Fruit fly (Drosophila melanogaster) whole organism, embryonic: Measurements from ENCODE around the gene CG3534.

ENCODE experiments used
- Blimp-1 ChIP-seq: fragments of 200-800 bp; sonication (Bioruptor generic); optimal IDR thresholded peaks from 3 replicates; lab custom pipeline; 2018; ENCODE audit warnings: missing biosample characterization, missing genetic modification characterization, mild to moderate bottlenecking, moderate library complexity, missing genetic modification reagents
- CG1024 ChIP-seq: fragments of 200-800 bp; sonication (Bioruptor generic); IDR thresholded peaks from 2 replicates; pipeline ENCODE4 v1.3.6; 2022; ENCODE audit warnings: missing biosample characterization, missing genetic modification characterization
- CG10565 ChIP-seq: fragments of 200-800 bp; sonication (Bioruptor generic); optimal IDR thresholded peaks from 3 replicates; lab custom pipeline; 2016; ENCODE audit warnings: missing biosample characterization, mild to moderate bottlenecking, missing genetic modification characterization
- CG11696 ChIP-seq: fragments of 200-800 bp; sonication (Bioruptor generic); IDR thresholded peaks from 2 replicates; pipeline ENCODE4 v1.3.6; 2022; ENCODE audit warnings: missing biosample characterization, missing genetic modification characterization
- CG12155 ChIP-seq: fragments of 200-800 bp; sonication (Bioruptor generic); optimal IDR thresholded peaks from 3 replicates; lab custom pipeline; 2016; ENCODE audit warnings: missing biosample characterization, missing genetic modification characterization
- CG13624 ChIP-seq: fragments of 200-800 bp; sonication (Bioruptor generic); optimal IDR thresholded peaks from 2 replicates; lab custom pipeline; 2016; ENCODE audit warnings: missing biosample characterization, missing genetic modification characterization
- CG14965 ChIP-seq: fragments of 200-800 bp; sonication (Bioruptor generic); optimal IDR thresholded peaks from 2 replicates; lab custom pipeline; 2016; ENCODE audit warnings: missing biosample characterization, missing genetic modification characterization, borderline replicate concordance
- CG17328 ChIP-seq: fragments of 200-800 bp; sonication (Bioruptor generic); IDR thresholded peaks from 2 replicates; pipeline ENCODE4 v1.3.6; 2022; ENCODE audit warnings: missing biosample characterization, missing genetic modification characterization
- CG17912 ChIP-seq: fragments of 200-800 bp; sonication (Bioruptor generic); optimal IDR thresholded peaks from 2 replicates; lab custom pipeline; 2018; ENCODE audit warnings: missing biosample characterization, mild to moderate bottlenecking, missing genetic modification characterization
- CG18476 ChIP-seq: fragments of 200-800 bp; sonication (Bioruptor generic); optimal IDR thresholded peaks from 2 replicates; lab custom pipeline; 2016; ENCODE audit warnings: missing biosample characterization, mild to moderate bottlenecking, missing genetic modification characterization
- CG3065 ChIP-seq: fragments of 200-800 bp; sonication (Bioruptor generic); optimal IDR thresholded peaks from 2 replicates; lab custom pipeline; 2016; ENCODE audit warnings: missing biosample characterization, missing genetic modification characterization
- CG3407 ChIP-seq: fragments of 200-800 bp; sonication (Bioruptor generic); optimal IDR thresholded peaks from 2 replicates; lab custom pipeline; 2018; ENCODE audit warnings: missing biosample characterization, mild to moderate bottlenecking, missing genetic modification characterization
- CG7357 ChIP-seq: fragments of 200-800 bp; sonication (Bioruptor generic); IDR thresholded peaks from 3 replicates; pipeline ENCODE4 v1.3.6; 2022; ENCODE audit warnings: missing biosample characterization, missing genetic modification characterization
- CG7786 ChIP-seq: fragments of 200-800 bp; sonication (Bioruptor generic); optimal IDR thresholded peaks from 2 replicates; lab custom pipeline; 2016; ENCODE audit warnings: missing biosample characterization, missing genetic modification characterization
- CG7928 ChIP-seq: fragments of 200-800 bp; sonication (Bioruptor generic); optimal IDR thresholded peaks from 2 replicates; lab custom pipeline; 2017; ENCODE audit warnings: missing biosample characterization, mild to moderate bottlenecking, missing genetic modification characterization
- CG7987 ChIP-seq: fragments of 200-800 bp; sonication (Bioruptor generic); optimal IDR thresholded peaks from 2 replicates; lab custom pipeline; 2018; ENCODE audit warnings: missing biosample characterization, mild to moderate bottlenecking, missing genetic modification characterization, moderate library complexity
- CG9437 ChIP-seq: fragments of 200-800 bp; sonication (Bioruptor generic); optimal IDR thresholded peaks from 2 replicates; lab custom pipeline; 2018; ENCODE audit warnings: missing biosample characterization, mild to moderate bottlenecking, missing genetic modification characterization
- Dfd ChIP-seq, 2 experiments: fragments of >200 bp; optimal IDR thresholded peaks; 2 replicates each; lab custom pipeline; 2017; ENCODE audit warnings: missing biosample characterization in 2 of 2, missing genetic modification characterization in 2 of 2
- Hey ChIP-seq: fragments of 200-800 bp; sonication (Bioruptor generic); optimal IDR thresholded peaks from 3 replicates; lab custom pipeline; 2018; ENCODE audit warnings: missing biosample characterization, mild to moderate bottlenecking, missing genetic modification characterization
- Opbp ChIP-seq: fragments of 200-800 bp; sonication (Bioruptor generic); IDR thresholded peaks from 3 replicates; pipeline ENCODE4 v1.3.6; 2022; ENCODE audit warnings: missing biosample characterization, missing genetic modification characterization; ENCODE audit not compliant: partially characterized antibody
- Sox100B ChIP-seq: fragments of 200-800 bp; sonication (Bioruptor generic); optimal IDR thresholded peaks from 3 replicates; lab custom pipeline; 2018; ENCODE audit warnings: missing biosample characterization, mild to moderate bottlenecking, missing genetic modification characterization
- Sry-β ChIP-seq: fragments of 200-800 bp; sonication (Bioruptor generic); optimal IDR thresholded peaks from 2 replicates; lab custom pipeline; 2018; ENCODE audit warnings: missing biosample characterization, mild to moderate bottlenecking, missing genetic modification characterization, moderate library complexity
- Taf1 ChIP-seq: fragments of 200-800 bp; sonication (Bioruptor generic); IDR thresholded peaks from 2 replicates; pipeline ENCODE4 v1.3.6; 2022; ENCODE audit warnings: missing biosample characterization, missing genetic modification characterization
- ap ChIP-seq: fragments of 200-800 bp; sonication (Bioruptor generic); IDR thresholded peaks from 2 replicates; pipeline ENCODE4 v1.3.6; 2022; ENCODE audit warnings: missing biosample characterization, missing genetic modification characterization
- ara ChIP-seq: fragments of 200-800 bp; sonication (Bioruptor generic); IDR thresholded peaks from 2 replicates; pipeline ENCODE4 v1.3.6; 2022; ENCODE audit warnings: missing biosample characterization, missing genetic modification characterization
- cad ChIP-seq: fragments of >200 bp; optimal IDR thresholded peaks from 2 replicates; lab custom pipeline; 2017; ENCODE audit warnings: missing biosample characterization, missing genetic modification characterization
- chif ChIP-seq, 2 experiments: fragments of 200-800 bp; sonication (Bioruptor generic); optimal IDR thresholded peaks; 3 replicates each; lab custom pipeline; 2016; ENCODE audit warnings: missing biosample characterization in 2 of 2, missing genetic modification characterization in 2 of 2
- chm ChIP-seq: fragments of 200-800 bp; sonication (Bioruptor generic); IDR thresholded peaks from 2 replicates; pipeline ENCODE4 v1.3.6; 2022; ENCODE audit warnings: missing biosample characterization, missing genetic modification characterization
- croc ChIP-seq: fragments of 200-800 bp; sonication (Bioruptor generic); conservative IDR thresholded peaks from 3 replicates; pipeline ENCODE4 v1.3.6; 2022; ENCODE audit warnings: missing biosample characterization, missing genetic modification characterization
- dati ChIP-seq: fragments of 200-800 bp; sonication (Bioruptor generic); IDR thresholded peaks from 2 replicates; pipeline ENCODE4 v1.3.6; 2022; ENCODE audit warnings: missing biosample characterization, missing genetic modification characterization
- dimm ChIP-seq: fragments of 200-800 bp; sonication (Bioruptor generic); IDR thresholded peaks from 2 replicates; pipeline ENCODE4 v1.3.6; 2022; ENCODE audit warnings: missing biosample characterization, missing genetic modification characterization
- dm ChIP-seq: fragments of 200-800 bp; sonication (Bioruptor generic); optimal IDR thresholded peaks from 3 replicates; lab custom pipeline; 2016; ENCODE audit warnings: missing biosample characterization, missing genetic modification characterization
- ewg ChIP-seq: fragments of 200-800 bp; sonication (Bioruptor generic); optimal IDR thresholded peaks from 3 replicates; lab custom pipeline; 2017; ENCODE audit warnings: mild to moderate bottlenecking, missing biosample characterization, missing genetic modification reagents, missing genetic modification characterization
- gcm2 ChIP-seq: fragments of 200-800 bp; sonication (Bioruptor generic); optimal IDR thresholded peaks from 2 replicates; lab custom pipeline; 2016; ENCODE audit warnings: missing biosample characterization, missing genetic modification characterization
- grn ChIP-seq: fragments of 200-800 bp; sonication (Bioruptor generic); optimal IDR thresholded peaks from 3 replicates; lab custom pipeline; 2017; ENCODE audit warnings: missing biosample characterization, missing genetic modification characterization
- hb ChIP-seq: fragments of 200-800 bp; sonication (Bioruptor generic); IDR thresholded peaks from 3 replicates; pipeline ENCODE4 v1.3.6; 2022; ENCODE audit warnings: missing biosample characterization, missing genetic modification characterization; ENCODE audit not compliant: partially characterized antibody
- her ChIP-seq: fragments of 200-800 bp; sonication (Bioruptor generic); optimal IDR thresholded peaks from 2 replicates; lab custom pipeline; 2016; ENCODE audit warnings: missing biosample characterization, missing genetic modification characterization
- inv ChIP-seq: fragments of 200-800 bp; sonication (Bioruptor generic); IDR thresholded peaks from 2 replicates; pipeline ENCODE4 v1.3.6; 2022; ENCODE audit warnings: missing biosample characterization, missing genetic modification characterization; ENCODE audit not compliant: partially characterized antibody
- kay ChIP-seq: fragments of 200-800 bp; sonication (Bioruptor generic); optimal IDR thresholded peaks from 2 replicates; lab custom pipeline; 2016; ENCODE audit warnings: missing biosample characterization, missing genetic modification characterization
- ken ChIP-seq: fragments of 200-800 bp; sonication (Bioruptor generic); IDR thresholded peaks from 3 replicates; pipeline ENCODE4 v1.3.6; 2022; ENCODE audit warnings: missing biosample characterization, missing genetic modification characterization
- lmd ChIP-seq: fragments of 200-800 bp; sonication (Bioruptor generic); IDR thresholded peaks from 2 replicates; pipeline ENCODE4 v1.3.6; 2022; ENCODE audit warnings: missing biosample characterization, missing genetic modification characterization
- lov ChIP-seq, 2 experiments: fragments of 200-800 bp in 1 of 2; fragments of >200 bp in 1 of 2; sonication (Bioruptor generic) in 1 of 2; IDR thresholded peaks in 1 of 2; optimal IDR thresholded peaks in 1 of 2; 2 replicates in 1 of 2; 3 replicates in 1 of 2; pipeline versions ENCODE4 v1.3.6 to Lab custom; 2017 to 2022; ENCODE audit warnings: missing biosample characterization in 1 of 2, missing genetic modification characterization in 1 of 2
- mam ChIP-seq: fragments of 200-800 bp; sonication (Bioruptor generic); optimal IDR thresholded peaks from 3 replicates; lab custom pipeline; 2016; ENCODE audit warnings: missing biosample characterization, missing genetic modification characterization
- p53 ChIP-seq: fragments of 200-800 bp; sonication (Bioruptor generic); optimal IDR thresholded peaks from 2 replicates; lab custom pipeline; 2016; ENCODE audit warnings: missing biosample characterization, missing genetic modification characterization
- sd ChIP-seq: fragments of 200-800 bp; sonication (Bioruptor generic); optimal IDR thresholded peaks from 3 replicates; lab custom pipeline; 2018; ENCODE audit warnings: missing biosample characterization, mild to moderate bottlenecking, missing genetic modification characterization, moderate library complexity
- sim ChIP-seq: fragments of 200-800 bp; sonication (Bioruptor generic); IDR thresholded peaks from 2 replicates; pipeline ENCODE4 v1.3.6; 2022; ENCODE audit warnings: missing biosample characterization, missing genetic modification characterization
- sna ChIP-seq: fragments of 200-800 bp; sonication (Bioruptor generic); IDR thresholded peaks from 2 replicates; pipeline ENCODE4 v1.3.6; 2022; ENCODE audit warnings: missing biosample characterization, missing genetic modification characterization; ENCODE audit not compliant: partially characterized antibody
- ssp ChIP-seq: fragments of 200-800 bp; sonication (Bioruptor generic); IDR thresholded peaks from 2 replicates; pipeline ENCODE4 v1.3.6; 2022; ENCODE audit warnings: missing biosample characterization, missing genetic modification characterization
- tgo ChIP-seq: fragments of 200-800 bp; sonication (Bioruptor generic); IDR thresholded peaks from 3 replicates; pipeline ENCODE4 v1.3.6; 2022; ENCODE audit warnings: missing biosample characterization, missing genetic modification characterization

Gene CG3534

dm6 chr3R:16986181-16987074 is 9.8 kb upstream of the CG3534 start (continued):
- TF ChIP-seq Hey (tag; lab: Kevin White, UChicago) (peak; percentile 98), tgo (GFP tag; lab: Robert Waterston, UW) (peak; percentile 93), CG13624 (GFP tag; lab: Kevin White, UChicago) (peak; percentile 97), chm (GFP tag; lab: Robert Waterston, UW) (peak; percentile 84; the same call in 1 of the 2 replicates), dimm (GFP tag; lab: Robert Waterston, UW) (peak; percentile 95), her (GFP tag; lab: Kevin White, UChicago) (peak; percentile 96), lov (optimal IDR thresholded peaks at IDR 0.05; lab: Kevin White, UChicago) (no peak), lov (GFP tag; IDR thresholded peaks at IDR 0.05; lab: Robert Waterston, UW) (peak; percentile 92), CG12155 (GFP tag; lab: Kevin White, UChicago) (peak; percentile 94), CG11696 (GFP tag; lab: Robert Waterston, UW) (peak; percentile 86), Blimp-1 (GFP tag; lab: Kevin White, UChicago) (peak; percentile 62), Dfd (GFP tag; optimal IDR thresholded peaks at IDR 0.05; lab: Kevin White, UChicago) (no peak), ssp (GFP tag; lab: Robert Waterston, UW) (peak; percentile 83), dati (peak; percentile 77), CG17912 (GFP tag; lab: Kevin White, UChicago) (peak; percentile 85), mam (peak; percentile 98), Opbp (GFP tag; lab: Robert Waterston, UW) (no peak), grn (GFP tag; lab: Kevin White, UChicago) (peak; percentile 76), CG18476 (GFP tag; lab: Kevin White, UChicago) (peak; percentile 82), cad (GFP tag; lab: Kevin White, UChicago) (no peak), sna (GFP tag; lab: Robert Waterston, UW) (no peak), CG7786 (GFP tag; lab: Kevin White, UChicago) (peak; percentile 98), CG3407 (peak; percentile 41), ap (peak; percentile 95), hb (GFP tag; lab: Robert Waterston, UW) (no peak), inv (GFP tag; lab: Robert Waterston, UW) (peak; percentile 11; the same call in 1 of the 2 replicates), Sox100B (GFP tag; lab: Kevin White, UChicago) (peak; percentile 43), chif (GFP tag; optimal IDR thresholded peaks at IDR 0.05; lab: Kevin White, UChicago) (peak; percentile 83 to 87), CG10565 (no peak), sim (peak; percentile 70), CG9437 (peak; percentile 79), p53 (peak; percentile 83), kay (GFP tag; lab: Kevin White, UChicago) (peak; percentile 85), Taf1 (GFP tag; lab: Robert Waterston, UW) (peak; percentile 96), gcm2 (GFP tag; lab: Kevin White, UChicago) (peak; percentile 80), CG7928 (GFP tag; lab: Kevin White, UChicago) (peak; percentile 69), CG7987 (GFP tag; lab: Kevin White, UChicago) (peak; percentile 94), ken (peak; percentile 95), CG3065 (peak; percentile 41), CG14965 (GFP tag; lab: Kevin White, UChicago) (peak; percentile 54), croc (peak; percentile 68), ara (GFP tag; lab: Robert Waterston, UW) (peak; percentile 92), CG7357 (GFP tag; lab: Robert Waterston, UW) (peak; percentile 89), CG17328 (peak; percentile 93), dm (GFP tag; lab: Kevin White, UChicago) (peak; percentile 81), CG1024 (GFP tag; lab: Robert Waterston, UW) (peak; percentile 74), sd (peak; percentile 93), ewg (GFP tag; lab: Kevin White, UChicago) (peak; percentile 56), Sry-β (GFP tag; lab: Kevin White, UChicago) (no peak), lmd (GFP tag; lab: Robert Waterston, UW) (peak; percentile 97)
